Fruit fly (Drosophila melanogaster) whole organism, embryonic: ENCODE measurements around the gene CG3337.

Source experiments
- B-H1 ChIP-seq: fragments of 200-800 bp; sonication (Bioruptor generic); IDR thresholded peaks from 3 replicates; pipeline ENCODE4 v1.3.6; 2022; ENCODE audit warnings: missing biosample characterization, missing genetic modification characterization
- CG11504 ChIP-seq: fragments of 200-800 bp; sonication (Bioruptor generic); optimal IDR thresholded peaks from 3 replicates; lab custom pipeline; 2019; ENCODE audit warnings: missing biosample characterization, mild to moderate bottlenecking, missing genetic modification characterization, moderate library complexity
- CG11696 ChIP-seq: fragments of 200-800 bp; sonication (Bioruptor generic); IDR thresholded peaks from 2 replicates; pipeline ENCODE4 v1.3.6; 2022; ENCODE audit warnings: missing biosample characterization, missing genetic modification characterization
- CG11723 ChIP-seq: fragments of 200-800 bp; sonication (Bioruptor generic); optimal IDR thresholded peaks from 2 replicates; lab custom pipeline; 2017; ENCODE audit warnings: missing biosample characterization, mild to moderate bottlenecking, missing genetic modification characterization
- CG1233 ChIP-seq: fragments of 200-800 bp; sonication (Bioruptor generic); optimal IDR thresholded peaks from 4 replicates; lab custom pipeline; 2018; ENCODE audit warnings: missing biosample characterization, mild to moderate bottlenecking, missing genetic modification characterization
- CG13424 ChIP-seq: fragments of 200-800 bp; sonication (Bioruptor generic); optimal IDR thresholded peaks from 2 replicates; lab custom pipeline; 2019; ENCODE audit warnings: missing biosample characterization, mild to moderate bottlenecking, missing genetic modification characterization, moderate library complexity
- CG14050 ChIP-seq: fragments of 200-800 bp; sonication (Bioruptor generic); IDR thresholded peaks from 3 replicates; pipeline ENCODE4 v1.3.6; 2022; ENCODE audit warnings: missing biosample characterization, missing genetic modification characterization
- CG15514 ChIP-seq: fragments of 200-800 bp; sonication (Bioruptor generic); optimal IDR thresholded peaks from 3 replicates; lab custom pipeline; 2017; ENCODE audit warnings: missing biosample characterization, missing genetic modification characterization, mild to moderate bottlenecking, moderate library complexity, missing genetic modification reagents
- CG16863 ChIP-seq: fragments of 200-800 bp; sonication (Bioruptor generic); optimal IDR thresholded peaks from 3 replicates; lab custom pipeline; 2016; ENCODE audit warnings: missing biosample characterization, missing genetic modification characterization
- CG2116 ChIP-seq: fragments of 200-800 bp; sonication (Bioruptor generic); optimal IDR thresholded peaks from 3 replicates; lab custom pipeline; 2018; ENCODE audit warnings: missing biosample characterization, mild to moderate bottlenecking, missing genetic modification characterization
- CG2678 ChIP-seq: fragments of 200-800 bp; sonication (Bioruptor generic); optimal IDR thresholded peaks from 3 replicates; lab custom pipeline; 2019; ENCODE audit warnings: missing biosample characterization, mild to moderate bottlenecking, missing genetic modification characterization, moderate library complexity
- CG31365 ChIP-seq: fragments of 200-800 bp; sonication (Bioruptor generic); optimal IDR thresholded peaks from 2 replicates; lab custom pipeline; 2018; ENCODE audit warnings: missing biosample characterization, mild to moderate bottlenecking, missing genetic modification characterization
- CG32767 ChIP-seq: fragments of 200-800 bp; sonication (Bioruptor generic); IDR thresholded peaks from 2 replicates; pipeline ENCODE4 v1.3.6; 2022; ENCODE audit warnings: missing biosample characterization, missing genetic modification characterization
- CG3281 ChIP-seq: fragments of 200-800 bp; sonication (Bioruptor generic); optimal IDR thresholded peaks from 3 replicates; lab custom pipeline; 2017; ENCODE audit warnings: missing biosample characterization, mild to moderate bottlenecking, missing genetic modification characterization
- CG4730 ChIP-seq: fragments of 200-800 bp; sonication (Bioruptor generic); IDR thresholded peaks from 2 replicates; pipeline ENCODE4 v1.3.6; 2022; ENCODE audit warnings: missing biosample characterization, missing genetic modification characterization
- CG4820 ChIP-seq: fragments of 200-800 bp; sonication (Bioruptor generic); optimal IDR thresholded peaks from 3 replicates; lab custom pipeline; 2016; ENCODE audit warnings: missing biosample characterization, missing genetic modification characterization
- CG6791 ChIP-seq: fragments of 200-800 bp; sonication (Bioruptor generic); IDR thresholded peaks from 3 replicates; pipeline ENCODE4 v1.3.6; 2022; ENCODE audit warnings: missing biosample characterization, missing genetic modification characterization; ENCODE audit not compliant: partially characterized antibody
- CG7786 ChIP-seq: fragments of 200-800 bp; sonication (Bioruptor generic); optimal IDR thresholded peaks from 2 replicates; lab custom pipeline; 2016; ENCODE audit warnings: missing biosample characterization, missing genetic modification characterization
- CG8089 ChIP-seq: fragments of 200-800 bp; sonication (Bioruptor generic); optimal IDR thresholded peaks from 3 replicates; lab custom pipeline; 2016; ENCODE audit warnings: missing biosample characterization, missing genetic modification characterization
- CG8359 ChIP-seq: fragments of 200-800 bp; sonication (Bioruptor generic); optimal IDR thresholded peaks from 2 replicates; lab custom pipeline; 2017; ENCODE audit warnings: missing biosample characterization, mild to moderate bottlenecking, missing genetic modification characterization, borderline replicate concordance
- CG9876 ChIP-seq: fragments of 200-800 bp; sonication (Bioruptor generic); optimal IDR thresholded peaks from 2 replicates; lab custom pipeline; 2016; ENCODE audit warnings: missing biosample characterization, missing genetic modification characterization
- Dfd ChIP-seq, 2 experiments: fragments of >200 bp; optimal IDR thresholded peaks; 2 replicates each; lab custom pipeline; 2017; ENCODE audit warnings: missing biosample characterization in 2 of 2, missing genetic modification characterization in 2 of 2
- Gsc ChIP-seq: fragments of 200-800 bp; sonication (Bioruptor generic); IDR thresholded peaks from 2 replicates; pipeline ENCODE4 v1.3.6; 2022; ENCODE audit warnings: missing biosample characterization, missing genetic modification characterization
- Mad ChIP-seq: fragments of 200-800 bp; sonication (Bioruptor generic); optimal IDR thresholded peaks from 2 replicates; lab custom pipeline; 2016; ENCODE audit warnings: missing biosample characterization, missing genetic modification characterization
- Meics ChIP-seq: fragments of 200-800 bp; sonication (Bioruptor generic); optimal IDR thresholded peaks from 2 replicates; lab custom pipeline; 2017; ENCODE audit warnings: missing biosample characterization, mild to moderate bottlenecking, missing genetic modification characterization
- NC2β ChIP-seq: fragments of 200-800 bp; sonication (Bioruptor generic); optimal IDR thresholded peaks from 2 replicates; lab custom pipeline; 2016; ENCODE audit warnings: missing biosample characterization, missing genetic modification characterization
- Nf-YB ChIP-seq: fragments of 200-800 bp; sonication (Bioruptor generic); optimal IDR thresholded peaks from 3 replicates; lab custom pipeline; 2019; ENCODE audit warnings: missing biosample characterization, mild to moderate bottlenecking, missing genetic modification characterization, moderate library complexity
- Oaz ChIP-seq: fragments of 200-800 bp; sonication (Bioruptor generic); IDR thresholded peaks from 2 replicates; pipeline ENCODE4 v1.3.6; 2022; ENCODE audit warnings: missing biosample characterization, missing genetic modification characterization
- Poxn ChIP-seq: fragments of 200-800 bp; sonication (Bioruptor generic); IDR thresholded peaks from 2 replicates; pipeline ENCODE4 v1.3.6; 2022; ENCODE audit warnings: missing biosample characterization, missing genetic modification characterization
- Ravus ChIP-seq: fragments of 200-800 bp; sonication (Bioruptor generic); IDR thresholded peaks from 2 replicates; pipeline ENCODE4 v1.3.6; 2022; ENCODE audit warnings: missing biosample characterization, missing genetic modification characterization
- Rx ChIP-seq: fragments of 200-800 bp; sonication (Bioruptor generic); IDR thresholded peaks from 2 replicates; pipeline ENCODE4 v1.3.6; 2022; ENCODE audit warnings: missing biosample characterization, missing genetic modification characterization
- Ssrp ChIP-seq: fragments of 200-800 bp; sonication (Bioruptor generic); optimal IDR thresholded peaks from 2 replicates; lab custom pipeline; 2018; ENCODE audit warnings: missing biosample characterization, mild to moderate bottlenecking, missing genetic modification characterization, moderate library complexity
- amos ChIP-seq: fragments of 200-800 bp; sonication (Bioruptor generic); IDR thresholded peaks from 2 replicates; pipeline ENCODE4 v1.3.6; 2022; ENCODE audit warnings: missing biosample characterization, missing genetic modification characterization; ENCODE audit not compliant: partially characterized antibody
- ash1 ChIP-seq: fragments of 200-800 bp; sonication (Bioruptor generic); optimal IDR thresholded peaks from 2 replicates; lab custom pipeline; 2018; ENCODE audit warnings: missing biosample characterization, mild to moderate bottlenecking, missing genetic modification characterization
- bsh ChIP-seq, 2 experiments: fragments of 200-800 bp; sonication (Bioruptor generic); optimal IDR thresholded peaks; 2 replicates each; lab custom pipeline; 2017 to 2018; ENCODE audit warnings: mild to moderate bottlenecking in 2 of 2, missing biosample characterization in 2 of 2, missing genetic modification characterization in 2 of 2, moderate library complexity in 1 of 2
- crol ChIP-seq: fragments of 200-800 bp; sonication (Bioruptor generic); IDR thresholded peaks from 2 replicates; pipeline ENCODE4 v1.3.6; 2022; ENCODE audit warnings: missing biosample characterization, missing genetic modification characterization
- danr ChIP-seq: fragments of 200-800 bp; sonication (Bioruptor generic); IDR thresholded peaks from 2 replicates; pipeline ENCODE4 v1.3.6; 2022; ENCODE audit warnings: missing biosample characterization, missing genetic modification characterization
- disco-r ChIP-seq: fragments of 200-800 bp; sonication (Bioruptor generic); optimal IDR thresholded peaks from 2 replicates; lab custom pipeline; 2016; ENCODE audit warnings: missing biosample characterization, missing genetic modification characterization
- emc ChIP-seq: fragments of 200-800 bp; sonication (Bioruptor generic); optimal IDR thresholded peaks from 2 replicates; lab custom pipeline; 2016; ENCODE audit warnings: missing biosample characterization, missing genetic modification characterization
- en ChIP-seq: fragments of 200-800 bp; sonication (Bioruptor generic); optimal IDR thresholded peaks from 2 replicates; lab custom pipeline; 2016; ENCODE audit warnings: missing biosample characterization, missing genetic modification characterization
- exex ChIP-seq: fragments of 200-800 bp; sonication (Bioruptor generic); optimal IDR thresholded peaks from 4 replicates; lab custom pipeline; 2018; ENCODE audit warnings: missing biosample characterization, mild to moderate bottlenecking, missing genetic modification characterization, moderate library complexity
- her ChIP-seq: fragments of 200-800 bp; sonication (Bioruptor generic); optimal IDR thresholded peaks from 2 replicates; lab custom pipeline; 2016; ENCODE audit warnings: missing biosample characterization, missing genetic modification characterization
- p53 ChIP-seq: fragments of 200-800 bp; sonication (Bioruptor generic); optimal IDR thresholded peaks from 2 replicates; lab custom pipeline; 2016; ENCODE audit warnings: missing biosample characterization, missing genetic modification characterization
- sens ChIP-seq: fragments of 200-800 bp; sonication (Bioruptor generic); peaks from one replicate; lab custom pipeline; 2016; ENCODE audit warnings: missing biosample characterization, missing genetic modification characterization
- sens-2 ChIP-seq: fragments of 200-800 bp; sonication (Bioruptor generic); IDR thresholded peaks from 2 replicates; pipeline ENCODE4 v1.3.6; 2022; ENCODE audit warnings: missing biosample characterization, missing genetic modification characterization
- sisA ChIP-seq: fragments of 200-800 bp; sonication (Bioruptor generic); IDR thresholded peaks from 2 replicates; pipeline ENCODE4 v1.3.6; 2022; ENCODE audit warnings: missing biosample characterization, missing genetic modification characterization
- slbo ChIP-seq: fragments of 200-800 bp; sonication (Bioruptor generic); IDR thresholded peaks from 2 replicates; pipeline ENCODE4 v1.3.6; 2022; ENCODE audit warnings: missing biosample characterization, missing genetic modification characterization
- sug ChIP-seq: fragments of 200-800 bp; optimal IDR thresholded peaks from 2 replicates; lab custom pipeline; 2019; ENCODE audit warnings: missing biosample characterization, mild to moderate bottlenecking, missing genetic modification characterization, moderate library complexity
- tx ChIP-seq: fragments of 200-800 bp; sonication (Bioruptor generic); optimal IDR thresholded peaks from 2 replicates; lab custom pipeline; 2016; ENCODE audit warnings: missing biosample characterization, missing genetic modification characterization
- unc-4 ChIP-seq: fragments of 200-800 bp; sonication (Bioruptor generic); IDR thresholded peaks from 2 replicates; pipeline ENCODE4 v1.3.6; 2022; ENCODE audit warnings: missing biosample characterization, missing genetic modification characterization; ENCODE audit not compliant: partially characterized antibody
- vfl ChIP-seq: fragments of 200-800 bp; sonication (Bioruptor generic); optimal IDR thresholded peaks from 2 replicates; lab custom pipeline; 2016; ENCODE audit warnings: missing biosample characterization, missing genetic modification characterization
- zen2 ChIP-seq: fragments of 200-800 bp; sonication (Bioruptor generic); IDR thresholded peaks from 3 replicates; pipeline ENCODE4 v1.3.6; 2022; ENCODE audit warnings: missing biosample characterization, missing genetic modification characterization; ENCODE audit not compliant: partially characterized antibody

The CG3337 gene

dm6 chr3R:21176663-21177145 is 46.7 kb downstream of the CG3337 start (continued):
- no peak for TF ChIP-seq disco-r (GFP tag; lab: Kevin White, UChicago)
- no peak for TF ChIP-seq Nf-YB
- TF ChIP-seq Rx, result no peak
- TF ChIP-seq CG13424 (tag; lab: Kevin White, UChicago), result no peak
- TF ChIP-seq CG11723 (GFP tag; lab: Kevin White, UChicago), result peak; percentile 0
- TF ChIP-seq sens-2 (GFP tag; lab: Robert Waterston, UW), result no peak
- TF ChIP-seq CG8359 (GFP tag; lab: Kevin White, UChicago), result no peak
- TF ChIP-seq CG15514 (GFP tag; lab: Kevin White, UChicago), result peak; percentile 11
- no peak for TF ChIP-seq CG9876 (GFP tag; lab: Kevin White, UChicago)
- TF ChIP-seq Dfd (GFP tag; optimal IDR thresholded peaks at IDR 0.05; lab: Kevin White, UChicago), result no peak
- no peak for TF ChIP-seq unc-4
- no peak for TF ChIP-seq en (GFP tag; lab: Kevin White, UChicago)
- TF ChIP-seq crol (GFP tag; lab: Robert Waterston, UW), result no peak
- no peak for TF ChIP-seq CG7786 (GFP tag; lab: Kevin White, UChicago)
- TF ChIP-seq zen2 (GFP tag; lab: Robert Waterston, UW), result no peak
- no peak for TF ChIP-seq tx
- TF ChIP-seq exex (tag; lab: Kevin White, UChicago), result no peak
- peak; percentile 25 for TF ChIP-seq slbo (GFP tag; lab: Robert Waterston, UW)
- TF ChIP-seq sisA (GFP tag; lab: Robert Waterston, UW), result peak; percentile 35; the same call in 1 of the 2 replicates
- TF ChIP-seq bsh (GFP tag; optimal IDR thresholded peaks at IDR 0.05; lab: Kevin White, UChicago), result no peak
- no peak for TF ChIP-seq Ravus (GFP tag; lab: Robert Waterston, UW)
- no peak for TF ChIP-seq her (GFP tag; lab: Kevin White, UChicago)
- TF ChIP-seq CG8089, result no peak
- TF ChIP-seq Gsc (GFP tag; lab: Robert Waterston, UW), result no peak
- TF ChIP-seq CG6791 (GFP tag; lab: Robert Waterston, UW), result no peak
- TF ChIP-seq CG31365 (tag; lab: Kevin White, UChicago), result no peak
- no peak for TF ChIP-seq B-H1 (GFP tag; lab: Robert Waterston, UW)
- TF ChIP-seq CG1233 (GFP tag; lab: Kevin White, UChicago), result peak; percentile 22
- no peak for TF ChIP-seq sug (tag; lab: Kevin White, UChicago)
- TF ChIP-seq NC2β, result no peak
- TF ChIP-seq Mad (GFP tag; lab: Kevin White, UChicago), result no peak
- TF ChIP-seq Poxn, result no peak
- peak; percentile 38; the same call in 1 of the 2 replicates for TF ChIP-seq danr
- TF ChIP-seq ash1 (GFP tag; lab: Kevin White, UChicago), result no peak
- no peak for TF ChIP-seq CG11696 (GFP tag; lab: Robert Waterston, UW)
- no peak for TF ChIP-seq Ssrp (tag; lab: Kevin White, UChicago)
- no peak for TF ChIP-seq p53 (GFP tag; lab: Kevin White, UChicago)
- no peak for TF ChIP-seq vfl (GFP tag; lab: Kevin White, UChicago)
- peak; percentile 8 for TF ChIP-seq CG2116 (GFP tag; lab: Kevin White, UChicago)
- peak; percentile 49 for TF ChIP-seq CG3281 (GFP tag; lab: Kevin White, UChicago)
- TF ChIP-seq CG4820, result no peak
- TF ChIP-seq sens (GFP tag; lab: Kevin White, UChicago), result peak; percentile 85
- TF ChIP-seq CG16863, result no peak
- TF ChIP-seq amos (GFP tag; lab: Robert Waterston, UW), result no peak
- peak; percentile 63 for TF ChIP-seq CG2678 (tag; lab: Kevin White, UChicago)
- no peak for TF ChIP-seq emc
- no peak for TF ChIP-seq Oaz
- peak; percentile 50 for TF ChIP-seq Meics (GFP tag; lab: Kevin White, UChicago)
- no peak for TF ChIP-seq CG14050 (GFP tag; lab: Robert Waterston, UW)
- no peak for TF ChIP-seq CG4730 (GFP tag; lab: Robert Waterston, UW)
- TF ChIP-seq CG11504, result peak; percentile 28
- no peak for TF ChIP-seq CG32767
